Fruit fly (Drosophila melanogaster): ENCODE measurements around the gene Lrpprc2.

Lrpprc2 gene

DNA sequence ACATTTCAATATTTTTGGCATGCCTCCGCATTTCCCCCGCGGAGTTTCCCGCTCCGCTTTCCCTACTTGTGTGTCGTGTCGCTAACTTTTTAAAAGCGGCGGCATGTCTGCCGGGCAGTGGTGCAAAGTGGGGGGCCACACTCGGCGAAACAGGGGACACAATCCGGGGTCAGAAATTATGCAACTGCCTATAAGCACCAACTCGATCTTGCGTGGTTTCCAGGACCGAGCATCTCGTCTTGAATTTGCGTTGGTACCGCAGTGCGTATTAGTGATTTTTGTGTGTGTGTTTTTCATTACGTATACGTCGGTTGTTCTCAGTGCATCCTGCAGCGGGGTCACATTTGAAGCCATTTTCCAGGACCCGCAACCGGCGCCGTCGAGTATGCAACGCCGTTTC lies 52.7 kb downstream of the Lrpprc2 start:
- TF ChIP-seq sage (GFP tag; optimal IDR thresholded peaks at IDR 0.05) (no peak), CG32264 (GFP tag; optimal IDR thresholded peaks at IDR 0.05) (no peak), foxo (GFP tag; optimal IDR thresholded peaks at IDR 0.05) (peak in 1 of 2 experiments; percentile 14)
